Fruit fly (Drosophila melanogaster): ENCODE data around the gene CG12112.

DNA sequence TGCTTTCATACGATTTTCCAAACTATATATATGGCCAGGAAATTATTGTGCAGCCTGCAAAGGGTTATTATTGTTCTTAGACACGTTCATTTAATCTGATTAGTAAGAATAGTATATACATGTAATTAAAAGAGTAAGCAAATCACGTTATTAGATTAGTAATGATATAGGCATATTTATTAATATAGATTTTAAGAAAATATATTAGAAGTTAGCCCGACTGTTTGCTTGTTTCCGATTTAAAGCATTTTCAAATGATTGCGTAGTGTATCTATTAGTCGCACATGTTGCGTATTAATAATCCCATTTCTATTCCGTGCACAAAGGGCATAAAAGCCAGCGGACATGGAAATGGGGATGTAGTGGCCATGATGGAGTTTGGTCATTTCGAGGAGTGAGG lies 19.1 kb upstream of the CG12112 start:
- no peak for TF ChIP-seq pan (optimal IDR thresholded peaks at IDR 0.05)
- no peak for TF ChIP-seq usp (GFP tag; optimal IDR thresholded peaks at IDR 0.05)
- no peak for TF ChIP-seq CG8478 (optimal IDR thresholded peaks at IDR 0.05)
